Worm (Caenorhabditis elegans) whole organism, young adult: ENCODE measurements around the gene smc-5.

Experiments
- F10E7.11 ChIP-seq: sonication (generic microtip); optimal IDR thresholded peaks from 2 replicates; lab custom pipeline; 2017; ENCODE audit warnings: mild to moderate bottlenecking, missing genetic modification characterization, moderate library complexity, missing compliant biosample characterization
- F22D6.2 ChIP-seq: sonication (generic microtip); optimal IDR thresholded peaks from 2 replicates; lab custom pipeline; 2016; ENCODE audit warnings: mild to moderate bottlenecking, missing genetic modification characterization, missing compliant biosample characterization
- F23B12.7 ChIP-seq: sonication (generic microtip); optimal IDR thresholded peaks from 2 replicates; lab custom pipeline; 2017; ENCODE audit warnings: missing genetic modification characterization, mild to moderate bottlenecking, missing compliant biosample characterization, antibody characterized with exemption, moderate library complexity; ENCODE audit not compliant: insufficient read depth
- F39B2.1 ChIP-seq: fragments of 200-800 bp; sonication (Bioruptor generic); IDR thresholded peaks from 2 replicates; pipeline ENCODE4 v1.3.6; 2022; ENCODE audit warnings: missing genetic modification reagents, missing genetic modification characterization, missing compliant biosample characterization
- F49E8.2 ChIP-seq: sonication (generic microtip); optimal IDR thresholded peaks from 3 replicates; lab custom pipeline; 2017; ENCODE audit warnings: missing genetic modification characterization, mild to moderate bottlenecking, missing compliant biosample characterization, antibody characterized with exemption, moderate library complexity; ENCODE audit not compliant: insufficient read depth
- T26A5.8 ChIP-seq: sonication (generic microtip); optimal IDR thresholded peaks from 2 replicates; lab custom pipeline; 2016; ENCODE audit warnings: missing genetic modification characterization, missing compliant biosample characterization
- Y53G8AR.9 ChIP-seq: fragments of 200-800 bp; sonication (Bioruptor generic); conservative IDR thresholded peaks from 2 replicates; pipeline ENCODE4 v1.3.6; 2022; ENCODE audit warnings: missing genetic modification reagents, missing genetic modification characterization, missing compliant biosample characterization
- Y56A3A.18 ChIP-seq: fragments of 200-800 bp; sonication (Bioruptor generic); IDR thresholded peaks from 2 replicates; pipeline ENCODE4 v1.3.6; 2022; ENCODE audit warnings: missing genetic modification reagents, missing genetic modification characterization, missing compliant biosample characterization
- Y79H2A.3 ChIP-seq: fragments of 200-800 bp; sonication (Bioruptor generic); conservative IDR thresholded peaks from 2 replicates; pipeline ENCODE4 v1.3.6; 2022; ENCODE audit warnings: missing genetic modification reagents, missing genetic modification characterization, missing compliant biosample characterization
- ZK185.1 ChIP-seq: sonication (generic microtip); optimal IDR thresholded peaks from 2 replicates; lab custom pipeline; 2016; ENCODE audit warnings: mild to moderate bottlenecking, missing genetic modification characterization, missing compliant biosample characterization; ENCODE audit not compliant: poor library complexity, severe bottlenecking
- attf-6 ChIP-seq: fragments of 200-800 bp; sonication (Bioruptor generic); IDR thresholded peaks from 2 replicates; pipeline ENCODE4 v1.3.6; 2022; ENCODE audit warnings: missing genetic modification reagents, missing genetic modification characterization, missing compliant biosample characterization
- bed-2 ChIP-seq: fragments of 200-800 bp; sonication (Bioruptor generic); IDR thresholded peaks from 2 replicates; pipeline ENCODE4 v1.3.6; 2022; ENCODE audit warnings: missing genetic modification reagents, missing genetic modification characterization, missing compliant biosample characterization
- cebp-2 ChIP-seq: fragments of 200-800 bp; sonication (Bioruptor generic); IDR thresholded peaks from 2 replicates; pipeline ENCODE4 v1.3.6; 2022; ENCODE audit warnings: missing genetic modification characterization, missing compliant biosample characterization
- ceh-58 ChIP-seq: fragments of 200-800 bp; sonication (Bioruptor generic); IDR thresholded peaks from 2 replicates; pipeline ENCODE4 v1.3.6; 2022; ENCODE audit warnings: missing genetic modification characterization, missing compliant biosample characterization
- ceh-91 ChIP-seq: fragments of 200-800 bp; sonication (Bioruptor generic); IDR thresholded peaks from 2 replicates; pipeline ENCODE4 v1.3.6; 2022; ENCODE audit warnings: missing genetic modification reagents, missing genetic modification characterization, missing compliant biosample characterization
- chd-7 ChIP-seq: sonication (generic microtip); optimal IDR thresholded peaks from 2 replicates; lab custom pipeline; 2016; ENCODE audit warnings: mild to moderate bottlenecking, missing genetic modification characterization, moderate library complexity, missing compliant biosample characterization
- die-1 ChIP-seq: sonication (generic microtip); optimal IDR thresholded peaks from 2 replicates; lab custom pipeline; 2016; ENCODE audit warnings: missing genotype, mild to moderate bottlenecking, missing genetic modification characterization, missing compliant biosample characterization
- efl-1 ChIP-seq: fragments of 150-350 bp; optimal IDR thresholded peaks from 2 replicates; lab custom pipeline; 2014; ENCODE audit warnings: missing biosample characterization, missing genetic modification reagents, missing genetic modification characterization
- ets-4 ChIP-seq: fragments of 200-800 bp; sonication (Bioruptor generic); optimal IDR thresholded peaks from 2 replicates; lab custom pipeline; 2018; ENCODE audit warnings: mild to moderate bottlenecking, missing genetic modification characterization, missing compliant biosample characterization
- gei-17 ChIP-seq: fragments of 200-800 bp; sonication (Bioruptor generic); optimal IDR thresholded peaks from 2 replicates; lab custom pipeline; 2018; ENCODE audit warnings: mild to moderate bottlenecking, missing genetic modification characterization, missing compliant biosample characterization
- lin-40 ChIP-seq: sonication (generic microtip); optimal IDR thresholded peaks from 2 replicates; lab custom pipeline; 2016; ENCODE audit warnings: missing genetic modification characterization, mild to moderate bottlenecking, missing compliant biosample characterization, missing genotype, missing genetic modification reagents
- lsy-27 ChIP-seq: sonication (generic microtip); optimal IDR thresholded peaks from 2 replicates; lab custom pipeline; 2017; ENCODE audit warnings: missing genetic modification characterization, mild to moderate bottlenecking, missing compliant biosample characterization, antibody characterized with exemption, missing genotype, borderline replicate concordance; ENCODE audit not compliant: insufficient read depth
- madf-10 ChIP-seq: sonication (generic microtip); optimal IDR thresholded peaks from 2 replicates; lab custom pipeline; 2016; ENCODE audit warnings: mild to moderate bottlenecking, missing genetic modification characterization, missing compliant biosample characterization
- madf-6 ChIP-seq: fragments of 200-800 bp; sonication (Bioruptor generic); IDR thresholded peaks from 2 replicates; pipeline ENCODE4 v1.3.6; 2022; ENCODE audit warnings: missing genetic modification reagents, missing genetic modification characterization, missing compliant biosample characterization
- mcd-1 ChIP-seq: fragments of 200-800 bp; sonication (Bioruptor generic); IDR thresholded peaks from 2 replicates; pipeline ENCODE4 v1.3.6; 2022; ENCODE audit warnings: missing genetic modification reagents, missing genetic modification characterization, missing compliant biosample characterization
- mxl-1 ChIP-seq: sonication (generic microtip); optimal IDR thresholded peaks from 2 replicates; lab custom pipeline; 2016; ENCODE audit warnings: missing genetic modification characterization, missing compliant biosample characterization
- nfyb-1 ChIP-seq: fragments of 200-800 bp; sonication (Bioruptor generic); IDR thresholded peaks from 2 replicates; pipeline ENCODE4 v1.3.6; 2022; ENCODE audit warnings: missing genetic modification reagents, missing genetic modification characterization, missing compliant biosample characterization
- nhr-179 ChIP-seq: sonication (generic microtip); optimal IDR thresholded peaks from 2 replicates; lab custom pipeline; 2016; ENCODE audit warnings: mild to moderate bottlenecking, missing genetic modification characterization, missing compliant biosample characterization
- nhr-90 ChIP-seq: sonication (generic microtip); optimal IDR thresholded peaks from 2 replicates; lab custom pipeline; 2016; ENCODE audit warnings: missing genotype, mild to moderate bottlenecking, missing genetic modification characterization, missing compliant biosample characterization
- pbrm-1 ChIP-seq: fragments of 200-800 bp; sonication (Bioruptor generic); IDR thresholded peaks from 2 replicates; pipeline ENCODE4 v1.3.6; 2022; ENCODE audit warnings: missing genetic modification reagents, missing genetic modification characterization, missing compliant biosample characterization
- rec-8 ChIP-seq, 2 experiments: sonication (generic microtip); optimal IDR thresholded peaks; 2 replicates each; lab custom pipeline; 2016; ENCODE audit warnings: mild to moderate bottlenecking in 2 of 2, missing genetic modification characterization in 2 of 2, missing genetic modification reagents in 2 of 2, missing genotype in 2 of 2, missing biosample characterization in 1 of 2, missing compliant biosample characterization in 1 of 2, moderate library complexity in 1 of 2
- sea-2 ChIP-seq: fragments of 200-800 bp; sonication (Bioruptor generic); IDR thresholded peaks from 2 replicates; pipeline ENCODE4 v1.3.6; 2022; ENCODE audit warnings: missing genetic modification characterization, missing compliant biosample characterization
- unc-62 ChIP-seq: fragments of 150-350 bp; optimal IDR thresholded peaks from 2 replicates; lab custom pipeline; 2014; ENCODE audit warnings: missing biosample characterization, missing genetic modification reagents, missing genetic modification characterization
- zfh-2 ChIP-seq: fragments of 200-800 bp; sonication (Bioruptor generic); conservative IDR thresholded peaks from 2 replicates; pipeline ENCODE4 v1.3.6; 2022; ENCODE audit warnings: missing genetic modification reagents, missing genetic modification characterization, missing compliant biosample characterization
- ztf-18 ChIP-seq: sonication (generic microtip); optimal IDR thresholded peaks from 2 replicates; lab custom pipeline; 2016; ENCODE audit warnings: missing genotype, mild to moderate bottlenecking, missing genetic modification characterization, missing compliant biosample characterization
- ztf-22 ChIP-seq: fragments of 200-800 bp; sonication (Bioruptor generic); optimal IDR thresholded peaks from 2 replicates; lab custom pipeline; 2018; ENCODE audit warnings: mild to moderate bottlenecking, missing genetic modification characterization, moderate library complexity, missing compliant biosample characterization
- ztf-25 ChIP-seq: fragments of 200-800 bp; sonication (Bioruptor generic); IDR thresholded peaks from 2 replicates; pipeline ENCODE4 v1.3.6; 2022; ENCODE audit warnings: missing genetic modification reagents, missing genetic modification characterization, missing compliant biosample characterization
- ztf-26 ChIP-seq: sonication (generic microtip); optimal IDR thresholded peaks from 2 replicates; lab custom pipeline; 2017; ENCODE audit warnings: missing genetic modification characterization, missing compliant biosample characterization
- ztf-3 ChIP-seq: fragments of 200-800 bp; sonication (Bioruptor generic); optimal IDR thresholded peaks from 2 replicates; lab custom pipeline; 2018; ENCODE audit warnings: mild to moderate bottlenecking, missing genetic modification characterization, missing compliant biosample characterization

Gene smc-5

ce11 chrII:5099649-5100048 lies 37.7 kb downstream of the smc-5 start, which contains the start of gene C04G6.6:
Gene C04G6.6, minus strand, starts transcription at chrII:5099749.
- no peak for TF ChIP-seq nhr-179 (tag; lab: Kevin White, UChicago)
- no peak for TF ChIP-seq nhr-90 (tag; lab: Kevin White, UChicago)
- TF ChIP-seq die-1 (tag; lab: Kevin White, UChicago): no peak
- TF ChIP-seq madf-10 (tag; lab: Kevin White, UChicago): no peak
- no peak for TF ChIP-seq attf-6 (GFP tag; lab: Robert Waterston, UW)
- TF ChIP-seq pbrm-1 (GFP tag; lab: Robert Waterston, UW): no peak
- no peak for TF ChIP-seq lin-40
- no peak for TF ChIP-seq ets-4 (GFP tag; lab: Kevin White, UChicago)

- no peak for TF ChIP-seq F23B12.7
- TF ChIP-seq nfyb-1 (GFP tag; lab: Robert Waterston, UW): no peak
- no peak for TF ChIP-seq ztf-26
- TF ChIP-seq Y79H2A.3 (GFP tag; lab: Robert Waterston, UW): no peak
- TF ChIP-seq ceh-58 (GFP tag; lab: Robert Waterston, UW): no peak
- no peak for TF ChIP-seq rec-8 (tag; optimal IDR thresholded peaks at IDR 0.05; lab: Kevin White, UChicago)
- TF ChIP-seq mxl-1 (tag; lab: Kevin White, UChicago): no peak
- no peak for TF ChIP-seq T26A5.8 (tag; lab: Kevin White, UChicago)
- TF ChIP-seq ztf-3 (GFP tag; lab: Kevin White, UChicago): no peak
- no peak for TF ChIP-seq ceh-91 (GFP tag; lab: Robert Waterston, UW)
- no peak for TF ChIP-seq Y56A3A.18 (GFP tag; lab: Robert Waterston, UW)
- no peak for TF ChIP-seq Y53G8AR.9 (GFP tag; lab: Robert Waterston, UW)
- TF ChIP-seq ztf-22 (GFP tag; lab: Kevin White, UChicago): no peak
- TF ChIP-seq gei-17 (GFP tag; lab: Kevin White, UChicago): no peak
Measured at ce11 chrII:5101701-5102100, 39.8 kb downstream of the smc-5 start, which contains the start of the genes idpb-3 and idpb-1. Gene idpb-3, minus strand, starts transcription at chrII:5101801. Gene idpb-1, plus strand, starts transcription at chrII:5101984.

ce11 chrII:5103189-5103588 lies 41.3 kb downstream of the smc-5 start:
- TF ChIP-seq nfyb-1 (GFP tag; lab: Robert Waterston, UW) (no peak), ZK185.1 (tag; lab: Kevin White, UChicago) (no peak), efl-1 (GFP tag; lab: Kevin White, UChicago) (no peak), F39B2.1 (GFP tag; lab: Robert Waterston, UW) (no peak), cebp-2 (GFP tag; lab: Robert Waterston, UW) (no peak), F22D6.2 (no peak), ztf-25 (GFP tag; lab: Robert Waterston, UW) (no peak), ztf-18 (tag; lab: Kevin White, UChicago) (no peak), sea-2 (GFP tag; lab: Robert Waterston, UW) (no peak), T26A5.8 (tag; lab: Kevin White, UChicago) (no peak), unc-62 (no peak), F10E7.11 (tag; lab: Kevin White, UChicago) (no peak), bed-2 (GFP tag; lab: Robert Waterston, UW) (no peak), chd-7 (tag; lab: Kevin White, UChicago) (no peak), mcd-1 (GFP tag; lab: Robert Waterston, UW) (no peak), F49E8.2 (tag; lab: Kevin White, UChicago) (no peak), lsy-27 (tag; lab: Kevin White, UChicago) (no peak), Y79H2A.3 (GFP tag; lab: Robert Waterston, UW) (no peak), madf-6 (GFP tag; lab: Robert Waterston, UW) (no peak), zfh-2 (GFP tag; lab: Robert Waterston, UW) (no peak)
